Worm (Caenorhabditis elegans): Measurements from ENCODE around the gene srd-4.

- TF ChIP-seq W03F9.2 (tag; optimal IDR thresholded peaks at IDR 0.05) (no peak), dao-5 (tag; optimal IDR thresholded peaks at IDR 0.05) (no peak), him-1 (tag; optimal IDR thresholded peaks at IDR 0.05) (no peak)
These were observed 22.5 kb upstream of the srd-4 start, which contains the start of gene C27A7.5 for ce11 chrV:12162220-12162619.
